Fruit fly (Drosophila melanogaster) whole organism, prepupa: ENCODE results near the gene CG32939.
A peak's percentile ranks its signal among the peaks of the same experiment; 100 is the strongest.

ENCODE experiments used
- CG10631 ChIP-seq: fragments of 200-800 bp; sonication (Bioruptor generic); optimal IDR thresholded peaks from 2 replicates; lab custom pipeline; 2016; ENCODE audit warnings: missing biosample characterization, missing genetic modification characterization
- CG11762 ChIP-seq: fragments of 200-800 bp; sonication (Bioruptor generic); optimal IDR thresholded peaks from 3 replicates; lab custom pipeline; 2016; ENCODE audit warnings: missing biosample characterization, missing genetic modification characterization; ENCODE audit not compliant: insufficient read depth
- CG15336 ChIP-seq: fragments of 200-800 bp; sonication (Bioruptor generic); IDR thresholded peaks from 2 replicates; pipeline ENCODE4 v1.3.6; 2022; ENCODE audit warnings: missing biosample characterization, missing genetic modification characterization
- CG1621 ChIP-seq: fragments of 200-800 bp; sonication (Bioruptor generic); optimal IDR thresholded peaks from 3 replicates; lab custom pipeline; 2018; ENCODE audit warnings: missing biosample characterization, mild to moderate bottlenecking, missing genetic modification characterization
- CG34406 ChIP-seq: fragments of 200-800 bp; sonication (Bioruptor generic); optimal IDR thresholded peaks from 3 replicates; lab custom pipeline; 2016; ENCODE audit warnings: missing biosample characterization, missing genetic modification characterization
- CG3919 ChIP-seq: fragments of 200-800 bp; sonication (Bioruptor generic); optimal IDR thresholded peaks from 3 replicates; lab custom pipeline; 2016; ENCODE audit warnings: missing biosample characterization, missing genetic modification characterization
- CG6163 ChIP-seq: fragments of 200-800 bp; sonication (Bioruptor generic); IDR thresholded peaks from 3 replicates; pipeline ENCODE4 v1.3.6; 2022; ENCODE audit warnings: missing biosample characterization, missing genetic modification characterization
- CG6276 ChIP-seq: fragments of 200-800 bp; sonication (Bioruptor generic); optimal IDR thresholded peaks from 2 replicates; lab custom pipeline; 2017; ENCODE audit warnings: missing biosample characterization, mild to moderate bottlenecking, missing genetic modification characterization
- CG6792 ChIP-seq: fragments of 200-800 bp; sonication (Bioruptor generic); optimal IDR thresholded peaks from 3 replicates; lab custom pipeline; 2016; ENCODE audit warnings: missing biosample characterization, missing genetic modification characterization
- CG6808 ChIP-seq: fragments of 200-800 bp; sonication (Bioruptor generic); optimal IDR thresholded peaks from 3 replicates; lab custom pipeline; 2017; ENCODE audit warnings: missing biosample characterization, missing genetic modification characterization, mild to moderate bottlenecking, moderate library complexity, missing genetic modification reagents
- CG7368 ChIP-seq: fragments of 200-800 bp; sonication (Bioruptor generic); optimal IDR thresholded peaks from 3 replicates; lab custom pipeline; 2016; ENCODE audit warnings: missing biosample characterization, missing genetic modification characterization
- CG8632 ChIP-seq: fragments of 200-800 bp; sonication (Bioruptor generic); optimal IDR thresholded peaks from 3 replicates; lab custom pipeline; 2016; ENCODE audit warnings: missing biosample characterization, missing genetic modification characterization
- CG9139 ChIP-seq: fragments of 200-800 bp; sonication (Bioruptor generic); optimal IDR thresholded peaks from 3 replicates; lab custom pipeline; 2017; ENCODE audit warnings: missing biosample characterization, mild to moderate bottlenecking, missing genetic modification characterization
- Eip75B ChIP-seq: fragments of 200-800 bp; sonication (Bioruptor generic); optimal IDR thresholded peaks from 3 replicates; lab custom pipeline; 2016; ENCODE audit warnings: missing biosample characterization, missing genetic modification characterization
- Eip78C ChIP-seq: fragments of 200-800 bp; sonication (Bioruptor generic); peaks from one replicate; lab custom pipeline; 2016; ENCODE audit warnings: missing biosample characterization, missing genetic modification characterization
- Ets21C ChIP-seq: fragments of 200-800 bp; sonication (Bioruptor generic); optimal IDR thresholded peaks from 3 replicates; lab custom pipeline; 2016; ENCODE audit warnings: missing biosample characterization, missing genetic modification characterization
- Hr38 ChIP-seq: sonication (Bioruptor generic); optimal IDR thresholded peaks from 2 replicates; lab custom pipeline; 2016; ENCODE audit warnings: missing biosample characterization, missing genetic modification characterization
- Hr4 ChIP-seq: fragments of 200-800 bp; sonication (Bioruptor generic); optimal IDR thresholded peaks from 3 replicates; lab custom pipeline; 2016; ENCODE audit warnings: missing biosample characterization, missing genetic modification characterization
- Met ChIP-seq: fragments of 200-800 bp; sonication (Bioruptor generic); optimal IDR thresholded peaks from 3 replicates; lab custom pipeline; 2016; ENCODE audit warnings: missing biosample characterization, missing genetic modification characterization
- OdsH ChIP-seq: fragments of 200-800 bp; sonication (Bioruptor generic); optimal IDR thresholded peaks from 3 replicates; lab custom pipeline; 2016; ENCODE audit warnings: missing biosample characterization, missing genetic modification characterization
- Smox ChIP-seq: fragments of 200-800 bp; sonication (Bioruptor generic); optimal IDR thresholded peaks from 3 replicates; lab custom pipeline; 2016; ENCODE audit warnings: missing biosample characterization, missing genetic modification characterization
- Sox15 ChIP-seq: fragments of 200-800 bp; sonication (Bioruptor generic); optimal IDR thresholded peaks from 3 replicates; lab custom pipeline; 2016; ENCODE audit warnings: missing biosample characterization, missing genetic modification characterization
- acj6 ChIP-seq: fragments of 200-800 bp; sonication (Bioruptor generic); optimal IDR thresholded peaks from 3 replicates; lab custom pipeline; 2016; ENCODE audit warnings: missing biosample characterization, missing genetic modification characterization
- cyc ChIP-seq: fragments of 200-800 bp; sonication (Bioruptor generic); optimal IDR thresholded peaks from 3 replicates; lab custom pipeline; 2016; ENCODE audit warnings: missing biosample characterization, missing genetic modification characterization
- dac ChIP-seq: fragments of 200-800 bp; sonication (Bioruptor generic); optimal IDR thresholded peaks from 2 replicates; lab custom pipeline; 2017; ENCODE audit warnings: missing biosample characterization, mild to moderate bottlenecking, missing genetic modification characterization
- dsx ChIP-seq: fragments of 200-800 bp; optimal IDR thresholded peaks from 3 replicates; lab custom pipeline; 2019; ENCODE audit warnings: missing biosample characterization, mild to moderate bottlenecking, missing genetic modification characterization, moderate library complexity; ENCODE audit not compliant: poor library complexity, severe bottlenecking
- fkh ChIP-seq: fragments of 200-800 bp; sonication (Bioruptor generic); optimal IDR thresholded peaks from 3 replicates; lab custom pipeline; 2017; ENCODE audit warnings: missing biosample characterization, mild to moderate bottlenecking, missing genetic modification characterization, moderate library complexity
- lz ChIP-seq: fragments of 200-800 bp; sonication (Bioruptor generic); optimal IDR thresholded peaks from 3 replicates; lab custom pipeline; 2016; ENCODE audit warnings: missing biosample characterization, missing genetic modification characterization
- net ChIP-seq: fragments of 200-800 bp; sonication (Bioruptor generic); optimal IDR thresholded peaks from 3 replicates; lab custom pipeline; 2016; ENCODE audit warnings: missing biosample characterization, missing genetic modification characterization
- pdm3 ChIP-seq: fragments of 200-800 bp; sonication (Bioruptor generic); optimal IDR thresholded peaks from 3 replicates; lab custom pipeline; 2016; ENCODE audit warnings: missing biosample characterization, missing genetic modification characterization
- spab ChIP-seq: fragments of 200-800 bp; sonication (Bioruptor generic); optimal IDR thresholded peaks from 2 replicates; lab custom pipeline; 2017; ENCODE audit warnings: missing biosample characterization, mild to moderate bottlenecking, missing genetic modification characterization, missing genetic modification reagents
- ss ChIP-seq, 2 experiments: fragments of 200-800 bp; sonication (Bioruptor generic); optimal IDR thresholded peaks; 2 replicates in 1 of 2; 3 replicates in 1 of 2; lab custom pipeline; 2017 to 2018; ENCODE audit warnings: mild to moderate bottlenecking in 2 of 2, missing biosample characterization in 2 of 2, missing genetic modification characterization in 2 of 2, moderate library complexity in 1 of 2
- svp ChIP-seq: fragments of 200-800 bp; sonication (Bioruptor generic); peaks from one replicate; lab custom pipeline; 2016; ENCODE audit warnings: missing biosample characterization, missing genetic modification characterization
- topi ChIP-seq: fragments of 200-800 bp; sonication (Bioruptor generic); optimal IDR thresholded peaks from 3 replicates; lab custom pipeline; 2016; ENCODE audit warnings: missing biosample characterization, missing genetic modification characterization

Gene CG32939

dm6 chr3R:9730784-9731183, 37.9 kb downstream of the CG32939 start, which contains the start of gene FoxP:
FoxP (minus strand) TSS chr3R:9730872.
- TF ChIP-seq lz (GFP tag; lab: Kevin White, UChicago), result no peak
- TF ChIP-seq acj6 (GFP tag; lab: Kevin White, UChicago), result no peak
- TF ChIP-seq topi (GFP tag; lab: Kevin White, UChicago), result no peak
- TF ChIP-seq Eip78C (GFP tag; lab: Kevin White, UChicago), result no peak
- no peak for TF ChIP-seq CG7368 (GFP tag; lab: Kevin White, UChicago)
- no peak for TF ChIP-seq CG9139 (GFP tag; lab: Kevin White, UChicago)
- TF ChIP-seq CG6792 (GFP tag; lab: Kevin White, UChicago), result no peak
- no peak for TF ChIP-seq CG6808 (GFP tag; lab: Kevin White, UChicago)
- no peak for TF ChIP-seq CG6276 (GFP tag; lab: Kevin White, UChicago)
- TF ChIP-seq fkh (GFP tag; lab: Kevin White, UChicago), result no peak
- TF ChIP-seq cyc (GFP tag; lab: Kevin White, UChicago), result no peak
- TF ChIP-seq spab (GFP tag; lab: Kevin White, UChicago), result no peak
- no peak for TF ChIP-seq CG34406 (GFP tag; lab: Kevin White, UChicago)
- TF ChIP-seq dsx (GFP tag; lab: Kevin White, UChicago), result no peak
- no peak for TF ChIP-seq ss (GFP tag; optimal IDR thresholded peaks at IDR 0.05; lab: Kevin White, UChicago)
- no peak for TF ChIP-seq Sox15 (GFP tag; lab: Kevin White, UChicago)
- TF ChIP-seq Ets21C (GFP tag; lab: Kevin White, UChicago), result no peak
- TF ChIP-seq CG8632 (GFP tag; lab: Kevin White, UChicago), result no peak
- TF ChIP-seq pdm3 (GFP tag; lab: Kevin White, UChicago), result no peak

dm6 chr3R:9733150-9733549, 40.3 kb downstream of the CG32939 start, which contains the start of gene alphaTub85E:
alphaTub85E (minus strand) TSS chr3R:9733250.
- TF ChIP-seq CG15336 (GFP tag; lab: Robert Waterston, UW) (no peak), spab (GFP tag; lab: Kevin White, UChicago) (no peak), Eip75B (no peak), acj6 (GFP tag; lab: Kevin White, UChicago) (no peak), CG8632 (GFP tag; lab: Kevin White, UChicago) (no peak), CG3919 (GFP tag; lab: Kevin White, UChicago) (no peak), cyc (GFP tag; lab: Kevin White, UChicago) (no peak), CG1621 (tag; lab: Kevin White, UChicago) (no peak), CG11762 (no peak), CG7368 (GFP tag; lab: Kevin White, UChicago) (no peak), net (GFP tag; lab: Kevin White, UChicago) (no peak), CG6163 (no peak), Hr38 (no peak)

- TF ChIP-seq CG6808 (GFP tag; lab: Kevin White, UChicago), result no peak
- peak; percentile 54 for TF ChIP-seq svp (GFP tag; lab: Kevin White, UChicago)
- no peak for TF ChIP-seq Met (GFP tag; lab: Kevin White, UChicago)
Observed at dm6 chr3R:9735151-9735550, 42.3 kb downstream of the CG32939 start.

- TF ChIP-seq lz (GFP tag; lab: Kevin White, UChicago) (no peak), cyc (GFP tag; lab: Kevin White, UChicago) (no peak), dsx (GFP tag; lab: Kevin White, UChicago) (no peak), OdsH (GFP tag; lab: Kevin White, UChicago) (no peak), CG1621 (tag; lab: Kevin White, UChicago) (no peak), CG7368 (GFP tag; lab: Kevin White, UChicago) (no peak), Smox (GFP tag; lab: Kevin White, UChicago) (no peak), Sox15 (GFP tag; lab: Kevin White, UChicago) (no peak), CG6163 (no peak), Hr4 (GFP tag; lab: Kevin White, UChicago) (no peak), CG10631 (GFP tag; lab: Kevin White, UChicago) (no peak), Met (GFP tag; lab: Kevin White, UChicago) (no peak), dac (GFP tag; lab: Kevin White, UChicago) (no peak), acj6 (GFP tag; lab: Kevin White, UChicago) (no peak)
Observed at dm6 chr3R:9739793-9740192, 46.9 kb downstream of the CG32939 start, which contains the start of gene side-VII. side-VII (minus strand) TSS chr3R:9739979.
